Worm (Caenorhabditis elegans) whole organism, L2 larva: ENCODE data around the gene ZC21.6.

Experiments
- C34F6.9 ChIP-seq: fragments of 150-350 bp; optimal IDR thresholded peaks from 2 replicates; lab custom pipeline; 2014; ENCODE audit warnings: missing biosample characterization, missing genetic modification characterization
- ZK546.5 ChIP-seq: sonication (generic microtip); optimal IDR thresholded peaks from 2 replicates; lab custom pipeline; 2017; ENCODE audit warnings: missing biosample characterization, missing genetic modification characterization
- alr-1 ChIP-seq: fragments of 150-350 bp; optimal IDR thresholded peaks from 2 replicates; lab custom pipeline; 2014; ENCODE audit warnings: missing biosample characterization, missing genetic modification characterization
- ama-1 ChIP-seq: fragments of 150-350 bp; optimal IDR thresholded peaks from 2 replicates; lab custom pipeline; 2018; ENCODE audit warnings: inconsistent platforms
- blmp-1 ChIP-seq: sonication (generic microtip); optimal IDR thresholded peaks from 2 replicates; lab custom pipeline; 2017; ENCODE audit warnings: missing genetic modification characterization, mild to moderate bottlenecking, missing compliant biosample characterization, antibody characterized with exemption, moderate library complexity; ENCODE audit not compliant: insufficient read depth
- ceh-16 ChIP-seq: fragments of 150-350 bp; optimal IDR thresholded peaks from 2 replicates; lab custom pipeline; 2014; ENCODE audit warnings: missing biosample characterization, missing genetic modification characterization
- ceh-82 ChIP-seq: fragments of 150-350 bp; optimal IDR thresholded peaks from 2 replicates; lab custom pipeline; 2014; ENCODE audit warnings: missing biosample characterization, missing genetic modification characterization
- crh-2 ChIP-seq: sonication (generic microtip); optimal IDR thresholded peaks from 2 replicates; lab custom pipeline; 2017; ENCODE audit warnings: missing biosample characterization, missing genetic modification characterization
- dmd-4 ChIP-seq: sonication (generic microtip); optimal IDR thresholded peaks from 2 replicates; lab custom pipeline; 2017; ENCODE audit warnings: missing biosample characterization, missing genetic modification characterization
- elt-1 ChIP-seq: fragments of 150-350 bp; optimal IDR thresholded peaks from 2 replicates; lab custom pipeline; 2014; ENCODE audit warnings: missing biosample characterization, missing genetic modification characterization
- elt-3 ChIP-seq: sonication (generic microtip); optimal IDR thresholded peaks from 2 replicates; lab custom pipeline; 2017; ENCODE audit warnings: missing biosample characterization, missing genetic modification characterization
- fos-1 ChIP-seq: fragments of 150-350 bp; optimal IDR thresholded peaks from 2 replicates; lab custom pipeline; 2014; ENCODE audit warnings: missing biosample characterization, missing genetic modification characterization
- gmeb-1 ChIP-seq: fragments of 150-350 bp; optimal IDR thresholded peaks from 2 replicates; lab custom pipeline; 2014; ENCODE audit warnings: missing biosample characterization, missing genetic modification characterization
- lin-11 ChIP-seq: fragments of 150-350 bp; sonication (generic microtip); optimal IDR thresholded peaks from 2 replicates; lab custom pipeline; 2014; ENCODE audit warnings: missing biosample characterization, missing genetic modification characterization, inconsistent platforms, mixed read lengths
- lin-13 ChIP-seq: fragments of 150-350 bp; optimal IDR thresholded peaks from 2 replicates; lab custom pipeline; 2014; ENCODE audit warnings: missing biosample characterization, missing genetic modification reagents, missing genetic modification characterization
- lin-39 ChIP-seq: fragments of 150-350 bp; optimal IDR thresholded peaks from 2 replicates; lab custom pipeline; 2014; ENCODE audit warnings: missing biosample characterization, missing genetic modification reagents, missing genetic modification characterization
- lsy-2 ChIP-seq, 2 experiments: fragments of 150-350 bp in 1 of 2; sonication (generic microtip) in 1 of 2; optimal IDR thresholded peaks; 2 replicates each; lab custom pipeline; 2014 to 2017; ENCODE audit warnings: missing biosample characterization in 2 of 2, missing genetic modification characterization in 2 of 2
- mab-5 ChIP-seq: fragments of 150-350 bp; optimal IDR thresholded peaks from 2 replicates; lab custom pipeline; 2014; ENCODE audit warnings: missing biosample characterization, missing genetic modification characterization
- mbf-1 ChIP-seq: sonication (generic microtip); optimal IDR thresholded peaks from 2 replicates; lab custom pipeline; 2017; ENCODE audit warnings: missing biosample characterization, missing genetic modification characterization
- mdl-1 ChIP-seq, 2 experiments: fragments of 150-350 bp in 1 of 2; sonication (generic microtip) in 1 of 2; optimal IDR thresholded peaks; 2 replicates each; lab custom pipeline; 2017; ENCODE audit warnings: missing biosample characterization in 2 of 2, missing genetic modification characterization in 2 of 2
- nhr-10 ChIP-seq: sonication (generic microtip); optimal IDR thresholded peaks from 2 replicates; lab custom pipeline; 2017; ENCODE audit warnings: missing biosample characterization, missing genetic modification characterization
- nhr-11 ChIP-seq: fragments of 150-350 bp; optimal IDR thresholded peaks from 2 replicates; lab custom pipeline; 2014; ENCODE audit warnings: missing biosample characterization, missing genetic modification characterization
- nhr-12 ChIP-seq: fragments of 150-350 bp; optimal IDR thresholded peaks from 2 replicates; lab custom pipeline; 2014; ENCODE audit warnings: missing biosample characterization, missing genetic modification characterization
- nhr-129 ChIP-seq: fragments of 150-350 bp; optimal IDR thresholded peaks from 2 replicates; lab custom pipeline; 2014; ENCODE audit warnings: missing biosample characterization, missing genetic modification characterization
- nhr-21 ChIP-seq: fragments of 150-350 bp; optimal IDR thresholded peaks from 2 replicates; lab custom pipeline; 2014; ENCODE audit warnings: missing biosample characterization, missing genetic modification characterization
- nhr-23 ChIP-seq: fragments of 150-350 bp; optimal IDR thresholded peaks from 2 replicates; lab custom pipeline; 2014; ENCODE audit warnings: missing biosample characterization, missing genetic modification reagents, missing genetic modification characterization
- nhr-237 ChIP-seq: fragments of 150-350 bp; optimal IDR thresholded peaks from 2 replicates; lab custom pipeline; 2014; ENCODE audit warnings: missing biosample characterization, missing genetic modification characterization
- nhr-25 ChIP-seq: fragments of 150-350 bp; sonication (generic microtip); optimal IDR thresholded peaks from 3 replicates; lab custom pipeline; 2014; ENCODE audit warnings: missing biosample characterization, missing genetic modification characterization
- nhr-6 ChIP-seq: fragments of 150-350 bp; optimal IDR thresholded peaks from 2 replicates; lab custom pipeline; 2014; ENCODE audit warnings: missing biosample characterization, missing genetic modification characterization
- sem-4 ChIP-seq: fragments of 150-350 bp; optimal IDR thresholded peaks from 2 replicates; lab custom pipeline; 2014; ENCODE audit warnings: missing biosample characterization, missing genetic modification reagents, missing genetic modification characterization
- skn-1 ChIP-seq: sonication (generic microtip); optimal IDR thresholded peaks from 2 replicates; lab custom pipeline; 2017; ENCODE audit warnings: missing biosample characterization, missing genetic modification characterization
- sma-9 ChIP-seq, 2 experiments: fragments of 150-350 bp in 1 of 2; sonication (generic microtip) in 1 of 2; optimal IDR thresholded peaks; 2 replicates each; lab custom pipeline; 2014 to 2016; ENCODE audit warnings: missing genetic modification characterization in 2 of 2, mild to moderate bottlenecking in 1 of 2, missing biosample characterization in 1 of 2, missing compliant biosample characterization in 1 of 2, missing genetic modification reagents in 1 of 2, moderate library complexity in 1 of 2
- snpc-4 ChIP-seq: fragments of 150-350 bp; optimal IDR thresholded peaks from 2 replicates; lab custom pipeline; 2014; ENCODE audit warnings: missing biosample characterization, missing genetic modification characterization
- unc-39 ChIP-seq: fragments of 150-350 bp; optimal IDR thresholded peaks from 2 replicates; lab custom pipeline; 2014; ENCODE audit warnings: missing biosample characterization, missing genetic modification characterization
- unc-55 ChIP-seq: fragments of 150-350 bp; sonication (generic microtip); optimal IDR thresholded peaks from 3 replicates; lab custom pipeline; 2014; ENCODE audit warnings: missing biosample characterization, missing genetic modification reagents, missing genetic modification characterization
- unc-62 ChIP-seq: fragments of 150-350 bp; optimal IDR thresholded peaks from 2 replicates; lab custom pipeline; 2014; ENCODE audit warnings: missing biosample characterization, missing genetic modification reagents, missing genetic modification characterization
- zag-1 ChIP-seq: fragments of 150-350 bp; optimal IDR thresholded peaks from 2 replicates; lab custom pipeline; 2014; ENCODE audit warnings: missing biosample characterization, missing genetic modification characterization
- ztf-1 ChIP-seq: fragments of 200-800 bp; sonication (Bioruptor generic); conservative IDR thresholded peaks from 2 replicates; pipeline ENCODE4 v1.3.6; 2022; ENCODE audit warnings: missing genetic modification characterization, missing compliant biosample characterization
- ztf-4 ChIP-seq: fragments of 150-350 bp; optimal IDR thresholded peaks from 2 replicates; lab custom pipeline; 2014; ENCODE audit warnings: missing biosample characterization, missing genetic modification characterization

Gene ZC21.6

ce11 chrIII:8545515-8545914 is at the start of gene ZC21.6:
TSS of gene ZC21.6 (minus strand) at chrIII:8545615.
- no peak for TF ChIP-seq nhr-6
- TF ChIP-seq nhr-10 (tag; lab: Kevin White, UChicago) = no peak
- no peak for TF ChIP-seq C34F6.9 (tag; lab: Kevin White, UChicago)
- no peak for TF ChIP-seq nhr-23
- TF ChIP-seq mdl-1 (tag; optimal IDR thresholded peaks at IDR 0.05; lab: Kevin White, UChicago) = no peak
- no peak for TF ChIP-seq elt-3
- TF ChIP-seq alr-1 (tag; lab: Kevin White, UChicago) = no peak
- no peak for TF ChIP-seq nhr-21 (tag; lab: Kevin White, UChicago)
- no peak for TF ChIP-seq nhr-25 (tag; lab: Kevin White, UChicago)
- TF ChIP-seq lin-11 = no peak

- TF ChIP-seq mab-5 (tag; lab: Kevin White, UChicago) = no peak
- peak; percentile 55 for TF ChIP-seq sma-9 (GFP tag; optimal IDR thresholded peaks at IDR 0.05; lab: Kevin White, UChicago)
- TF ChIP-seq sma-9 (tag; optimal IDR thresholded peaks at IDR 0.05; lab: Kevin White, UChicago) = no peak
- TF ChIP-seq blmp-1 (tag; lab: Kevin White, UChicago) = no peak
- TF ChIP-seq fos-1 (tag; lab: Kevin White, UChicago) = peak; percentile 90
- TF ChIP-seq snpc-4 (tag; lab: Kevin White, UChicago) = no peak
- peak; percentile 1 for TF ChIP-seq crh-2
Observed at ce11 chrIII:8594088-8594487, 48.7 kb upstream of the ZC21.6 start.

ce11 chrIII:8593620-8594019 is 48.2 kb upstream of the ZC21.6 start, which contains the start of gene C06E1.7:
TSS of gene C06E1.7 (minus strand) at chrIII:8593720.
- TF ChIP-seq zag-1 = no peak
- TF ChIP-seq ceh-82 = no peak
- no peak for TF ChIP-seq ZK546.5 (tag; lab: Kevin White, UChicago)
- TF ChIP-seq mab-5 (tag; lab: Kevin White, UChicago) = no peak
- TF ChIP-seq nhr-12 (tag; lab: Kevin White, UChicago) = no peak
- TF ChIP-seq mbf-1 (tag; lab: Kevin White, UChicago) = no peak
- no peak for TF ChIP-seq lin-11
- TF ChIP-seq nhr-11 (tag; lab: Kevin White, UChicago) = no peak
- no peak for TF ChIP-seq nhr-129 (tag; lab: Kevin White, UChicago)
- TF ChIP-seq blmp-1 (tag; lab: Kevin White, UChicago) = no peak
- no peak for TF ChIP-seq dmd-4
- no peak for TF ChIP-seq elt-3
- no peak for TF ChIP-seq lin-13 (GFP tag; lab: Kevin White, UChicago)
- no peak for TF ChIP-seq ama-1 (lab: Kevin White, UChicago)
- no peak for TF ChIP-seq C34F6.9 (tag; lab: Kevin White, UChicago)
- TF ChIP-seq unc-55 (GFP tag; lab: Kevin White, UChicago) = no peak
- TF ChIP-seq mdl-1 (tag; optimal IDR thresholded peaks at IDR 0.05; lab: Kevin White, UChicago) = no peak
- TF ChIP-seq unc-39 = no peak

ce11 chrIII:8590882-8591281 is 45.5 kb upstream of the ZC21.6 start, which contains the start of gene fipr-16:
TSS of gene fipr-16 (minus strand) at chrIII:8590982.
- TF ChIP-seq nhr-25 (tag; lab: Kevin White, UChicago) = no peak
- TF ChIP-seq elt-3 = no peak
- no peak for TF ChIP-seq dmd-4
- no peak for TF ChIP-seq fos-1 (tag; lab: Kevin White, UChicago)
- no peak for TF ChIP-seq nhr-12 (tag; lab: Kevin White, UChicago)
- TF ChIP-seq ZK546.5 (tag; lab: Kevin White, UChicago) = no peak
- no peak for TF ChIP-seq mdl-1 (tag; optimal IDR thresholded peaks at IDR 0.05; lab: Kevin White, UChicago)
- no peak for TF ChIP-seq mbf-1 (tag; lab: Kevin White, UChicago)
- TF ChIP-seq nhr-129 (tag; lab: Kevin White, UChicago) = no peak
- TF ChIP-seq lin-39 (tag; lab: Kevin White, UChicago) = no peak
- no peak for TF ChIP-seq nhr-237
- no peak for TF ChIP-seq gmeb-1 (tag; lab: Kevin White, UChicago)
- no peak for TF ChIP-seq lin-13 (GFP tag; lab: Kevin White, UChicago)

ce11 chrIII:8589195-8589594 is 43.8 kb upstream of the ZC21.6 start, which contains the start of gene fip-3:
TSS of gene fip-3 (minus strand) at chrIII:8589488.
- TF ChIP-seq elt-1 (tag; lab: Kevin White, UChicago) (no peak), nhr-23 (no peak), unc-55 (GFP tag; lab: Kevin White, UChicago) (no peak), alr-1 (tag; lab: Kevin White, UChicago) (no peak), lsy-2 (tag; optimal IDR thresholded peaks at IDR 0.05; lab: Kevin White, UChicago) (no peak), C34F6.9 (tag; lab: Kevin White, UChicago) (no peak), sem-4 (tag; lab: Kevin White, UChicago) (no peak), snpc-4 (tag; lab: Kevin White, UChicago) (no peak), nhr-12 (tag; lab: Kevin White, UChicago) (no peak), nhr-10 (tag; lab: Kevin White, UChicago) (no peak), ztf-1 (no peak), blmp-1 (tag; lab: Kevin White, UChicago) (no peak), unc-62 (GFP tag; lab: Kevin White, UChicago) (no peak), nhr-129 (tag; lab: Kevin White, UChicago) (no peak), ztf-4 (tag; lab: Kevin White, UChicago) (no peak), skn-1 (tag; lab: Kevin White, UChicago) (no peak), ceh-16 (tag; lab: Kevin White, UChicago) (no peak), nhr-6 (no peak), mbf-1 (tag; lab: Kevin White, UChicago) (no peak), nhr-237 (no peak)
